Worm (Caenorhabditis elegans) whole organism, L4/young adult: ENCODE data around the gene itm-2.

Source experiments
- W03F9.2 ChIP-seq: fragments of 150-350 bp; optimal IDR thresholded peaks from 2 replicates; lab custom pipeline; 2014; ENCODE audit warnings: missing biosample characterization, missing genetic modification characterization
- dao-5 ChIP-seq: sonication (generic microtip); optimal IDR thresholded peaks from 2 replicates; lab custom pipeline; 2016; ENCODE audit warnings: missing genotype, missing genetic modification characterization, moderate library complexity, missing compliant biosample characterization
- him-1 ChIP-seq: sonication (generic microtip); optimal IDR thresholded peaks from 2 replicates; lab custom pipeline; 2016; ENCODE audit warnings: missing genotype, missing genetic modification reagents, missing genetic modification characterization, missing compliant biosample characterization

ce11 chrX:5458043-5458442, 13.1 kb downstream of the itm-2 start:
- TF ChIP-seq W03F9.2 (tag; lab: Kevin White, UChicago) (no peak), dao-5 (tag; lab: Kevin White, UChicago) (no peak), him-1 (no peak)
